Worm (Caenorhabditis elegans): ENCODE data around the gene Y45G5AM.4.

DNA sequence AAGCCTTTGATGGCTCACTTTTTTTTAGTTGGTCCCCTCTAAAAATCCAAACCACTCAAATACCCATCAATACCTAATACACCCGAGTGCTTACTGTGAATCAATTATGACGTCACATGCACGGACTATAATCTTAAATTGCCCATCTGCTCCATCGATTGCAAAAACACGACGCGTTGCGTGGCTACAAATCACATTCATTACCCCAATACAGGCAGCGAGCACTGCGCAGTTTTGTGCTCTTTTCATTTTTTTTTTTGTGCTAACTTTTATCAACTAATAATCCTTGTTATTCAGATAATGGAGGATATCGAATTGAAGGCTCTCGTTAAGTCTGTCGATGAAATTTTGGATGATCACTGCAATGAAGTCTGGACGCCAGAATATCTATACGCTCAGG is 2.9 kb upstream of the Y45G5AM.4 start, which contains the start of gene Y45G5AM.5:
- TF ChIP-seq hmbx-1 (tag; optimal IDR thresholded peaks at IDR 0.05): no peak
- no peak for TF ChIP-seq tbx-11 (GFP tag; IDR thresholded peaks at IDR 0.05)
- TF ChIP-seq hmg-4 (GFP tag; optimal IDR thresholded peaks at IDR 0.05): no peak
- no peak for TF ChIP-seq ceh-36 (tag; optimal IDR thresholded peaks at IDR 0.05)
- no peak for TF ChIP-seq ceh-13 (GFP tag; optimal IDR thresholded peaks at IDR 0.05)

All from whole organism, early embryonic.